Worm (Caenorhabditis elegans) whole organism, early embryonic: Measurements from ENCODE around the gene unc-18.

Source experiments
- B0310.2 ChIP-seq: sonication (generic microtip); optimal IDR thresholded peaks from 2 replicates; lab custom pipeline; 2016; ENCODE audit warnings: mild to moderate bottlenecking, missing genetic modification characterization, missing compliant biosample characterization
- F13C5.2 ChIP-seq: sonication (generic microtip); optimal IDR thresholded peaks from 2 replicates; lab custom pipeline; 2017; ENCODE audit warnings: mild to moderate bottlenecking, missing genetic modification characterization, inconsistent platforms, missing compliant biosample characterization
- aly-1 ChIP-seq: sonication (generic microtip); optimal IDR thresholded peaks from 2 replicates; lab custom pipeline; 2016; ENCODE audit warnings: missing genetic modification characterization, missing compliant biosample characterization
- ama-1 ChIP-seq: fragments of 150-350 bp; optimal IDR thresholded peaks from 2 replicates; lab custom pipeline; 2014
- ceh-13 ChIP-seq: fragments of 200-800 bp; sonication (Bioruptor generic); optimal IDR thresholded peaks from 2 replicates; lab custom pipeline; 2018; ENCODE audit warnings: mild to moderate bottlenecking, missing genetic modification characterization, missing compliant biosample characterization
- ceh-36 ChIP-seq: sonication (generic microtip); optimal IDR thresholded peaks from 2 replicates; lab custom pipeline; 2016; ENCODE audit warnings: missing genetic modification characterization, inconsistent platforms, missing compliant biosample characterization
- ets-7 ChIP-seq: sonication (generic microtip); optimal IDR thresholded peaks from 2 replicates; lab custom pipeline; 2016; ENCODE audit warnings: missing genotype, missing genetic modification characterization, missing compliant biosample characterization
- flt-1 ChIP-seq: fragments of 200-800 bp; sonication (Bioruptor generic); IDR thresholded peaks from 2 replicates; pipeline ENCODE4 v1.3.6; 2022; ENCODE audit warnings: missing genetic modification characterization, missing compliant biosample characterization
- hmbx-1 ChIP-seq: sonication (generic microtip); optimal IDR thresholded peaks from 2 replicates; lab custom pipeline; 2016; ENCODE audit warnings: mild to moderate bottlenecking, missing genetic modification characterization, missing compliant biosample characterization
- hmg-4 ChIP-seq: fragments of 200-800 bp; sonication (Bioruptor generic); optimal IDR thresholded peaks from 2 replicates; lab custom pipeline; 2018; ENCODE audit warnings: mild to moderate bottlenecking, missing genetic modification characterization, missing compliant biosample characterization
- hnd-1 ChIP-seq: sonication (generic microtip); optimal IDR thresholded peaks from 2 replicates; lab custom pipeline; 2016; ENCODE audit warnings: missing genetic modification characterization, missing compliant biosample characterization
- pes-1 ChIP-seq: fragments of 200-800 bp; sonication (Bioruptor generic); IDR thresholded peaks from 2 replicates; pipeline ENCODE4 v1.3.6; 2022; ENCODE audit warnings: missing genetic modification reagents, missing genetic modification characterization, missing compliant biosample characterization
- scrt-1 ChIP-seq: fragments of 200-800 bp; sonication (Bioruptor generic); IDR thresholded peaks from 2 replicates; pipeline ENCODE4 v1.3.6; 2022; ENCODE audit warnings: missing genetic modification characterization, missing compliant biosample characterization
- sea-1 ChIP-seq: fragments of 200-800 bp; sonication (Bioruptor generic); conservative IDR thresholded peaks from 2 replicates; pipeline ENCODE4 v1.3.6; 2022; ENCODE audit warnings: missing genetic modification characterization, missing compliant biosample characterization
- tbx-11 ChIP-seq: fragments of 200-800 bp; sonication (Bioruptor generic); IDR thresholded peaks from 2 replicates; pipeline ENCODE4 v1.3.6; 2022; ENCODE audit warnings: missing genetic modification characterization, missing compliant biosample characterization
- tbx-37 ChIP-seq: fragments of 200-800 bp; sonication (Bioruptor generic); conservative IDR thresholded peaks from 2 replicates; pipeline ENCODE4 v1.3.6; 2022; ENCODE audit warnings: missing genetic modification reagents, missing genetic modification characterization, missing compliant biosample characterization
- tra-4 ChIP-seq: sonication (generic microtip); optimal IDR thresholded peaks from 2 replicates; lab custom pipeline; 2017; ENCODE audit warnings: missing genetic modification characterization, missing compliant biosample characterization

Gene unc-18

DNA sequence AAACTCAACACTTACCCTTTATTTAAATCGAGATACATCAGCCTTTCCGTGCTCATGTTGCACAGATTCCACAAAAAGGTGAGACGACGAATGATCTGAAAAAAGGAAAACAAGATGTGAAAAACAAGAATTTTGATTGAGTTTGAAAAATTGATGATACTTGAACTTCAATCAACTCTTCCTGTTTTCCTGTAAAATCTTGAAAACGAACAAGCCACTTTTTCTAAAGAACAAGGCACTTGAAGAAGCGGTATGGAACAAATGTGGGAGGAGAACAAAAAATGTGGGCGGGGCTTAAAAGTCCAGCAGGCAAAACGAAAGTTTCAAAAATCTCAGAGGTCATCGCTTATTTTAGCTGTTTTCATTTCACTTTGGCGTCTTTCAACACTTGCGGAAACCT is 24.3 kb downstream of the unc-18 start, which contains the start of gene kvs-1:
Gene kvs-1 (minus strand): TSS at position 101 of the 400 bp plus-strand sequence.
- TF ChIP-seq hmbx-1 (tag; lab: Kevin White, UChicago) (no peak), flt-1 (no peak), scrt-1 (GFP tag; lab: Robert Waterston, UW) (no peak), tra-4 (tag; lab: Kevin White, UChicago) (no peak), ets-7 (no peak), ceh-36 (no peak), ama-1 (lab: Kevin White, UChicago) (no peak), pes-1 (GFP tag; lab: Robert Waterston, UW) (no peak), hmg-4 (no peak), B0310.2 (no peak), hnd-1 (tag; lab: Kevin White, UChicago) (no peak)

DNA sequence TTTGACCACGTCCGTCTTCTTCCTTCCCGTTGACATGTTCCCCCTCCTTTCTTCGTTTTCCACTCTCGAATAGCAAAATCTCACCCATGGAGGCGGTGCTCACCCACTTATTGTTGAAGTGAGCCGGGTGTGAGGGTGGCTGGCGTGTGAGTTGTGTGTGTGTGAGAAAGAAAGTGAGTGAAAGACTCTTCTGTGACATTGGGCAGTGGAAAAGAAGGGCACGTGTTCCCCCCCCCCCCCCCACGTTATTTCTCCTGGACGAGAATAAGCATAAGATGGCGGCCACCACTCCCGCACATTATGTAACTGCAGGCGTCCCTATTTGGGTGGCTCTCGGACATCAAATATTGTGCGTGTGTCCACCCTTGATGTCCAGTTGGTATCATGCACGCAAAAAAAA is 27.5 kb downstream of the unc-18 start:
- TF ChIP-seq B0310.2 (peak; percentile 37), pes-1 (GFP tag; lab: Robert Waterston, UW) (no peak; the same call in 1 of the 2 replicates)

- TF ChIP-seq ets-7 (no peak), hnd-1 (tag; lab: Kevin White, UChicago) (no peak), ceh-36 (no peak), scrt-1 (GFP tag; lab: Robert Waterston, UW) (no peak), flt-1 (no peak), hmg-4 (no peak), F13C5.2 (tag; lab: Kevin White, UChicago) (no peak), B0310.2 (no peak), tra-4 (tag; lab: Kevin White, UChicago) (no peak), ceh-13 (GFP tag; lab: Kevin White, UChicago) (no peak), tbx-11 (GFP tag; lab: Robert Waterston, UW) (no peak), pes-1 (GFP tag; lab: Robert Waterston, UW) (no peak), ama-1 (lab: Kevin White, UChicago) (no peak), aly-1 (no peak), tbx-37 (GFP tag; lab: Robert Waterston, UW) (no peak), hmbx-1 (tag; lab: Kevin White, UChicago) (no peak), sea-1 (GFP tag; lab: Robert Waterston, UW) (no peak)
Observed at ce11 chrX:7710643-7711042, 27.9 kb downstream of the unc-18 start, which contains the start of gene K09F5.4. TSS of gene K09F5.4 (minus strand) at chrX:7710743.

DNA sequence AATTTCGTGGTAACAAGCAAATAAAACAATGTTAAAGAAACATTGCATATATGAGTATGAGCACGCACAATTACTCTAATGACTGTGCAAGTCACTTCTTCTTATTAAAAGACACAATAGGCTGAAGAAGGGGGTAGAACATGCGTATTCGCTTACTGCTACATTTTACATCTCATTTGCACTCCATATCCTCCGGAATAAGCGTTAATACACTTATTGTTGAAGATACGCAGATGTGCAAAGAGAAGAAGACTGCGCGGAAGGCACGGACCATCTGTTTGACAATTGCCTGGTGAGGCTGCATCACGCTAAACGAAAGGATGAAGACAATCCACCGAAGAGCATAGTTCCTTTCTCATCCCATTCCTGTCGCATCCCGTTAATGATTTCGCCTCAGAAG is 30.2 kb downstream of the unc-18 start:
- TF ChIP-seq B0310.2: no peak
- peak; percentile 72 for TF ChIP-seq hmg-4

ce11 chrX:7715463-7715862 is 32.8 kb downstream of the unc-18 start:
- TF ChIP-seq sea-1 (GFP tag; lab: Robert Waterston, UW) (no peak), tbx-37 (GFP tag; lab: Robert Waterston, UW) (no peak), ets-7 (no peak), hmbx-1 (tag; lab: Kevin White, UChicago) (no peak), hnd-1 (tag; lab: Kevin White, UChicago) (no peak), pes-1 (GFP tag; lab: Robert Waterston, UW) (no peak), ceh-36 (no peak), tbx-11 (GFP tag; lab: Robert Waterston, UW) (no peak), hmg-4 (no peak), ama-1 (lab: Kevin White, UChicago) (no peak), aly-1 (no peak), B0310.2 (no peak), tra-4 (tag; lab: Kevin White, UChicago) (no peak), flt-1 (no peak), ceh-13 (GFP tag; lab: Kevin White, UChicago) (no peak)

ce11 chrX:7718972-7719371 is 36.3 kb downstream of the unc-18 start, which contains the start of gene K09F5.6:
TSS of gene K09F5.6 (plus strand) at chrX:7719272.
- TF ChIP-seq hnd-1 (tag; lab: Kevin White, UChicago): no peak
- TF ChIP-seq flt-1: no peak
- TF ChIP-seq aly-1: peak; percentile 23

DNA sequence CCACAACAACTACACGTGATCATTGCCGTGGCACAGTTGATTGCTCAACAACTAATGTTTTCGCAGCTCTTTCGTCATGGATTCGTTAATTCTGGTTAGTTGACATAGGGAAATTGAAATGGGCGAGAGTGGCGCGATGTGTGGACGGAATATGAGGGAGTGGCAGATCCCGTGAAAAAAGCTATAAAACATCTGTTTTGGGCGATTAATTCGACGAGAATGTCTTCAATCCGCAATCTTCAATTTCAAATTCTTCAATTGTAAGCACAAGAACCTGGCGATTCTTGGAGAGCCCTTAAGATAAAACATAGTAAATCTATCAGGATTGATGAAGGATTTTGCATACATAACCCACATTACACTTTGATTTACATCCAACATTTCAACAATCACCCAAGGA is 37.9 kb downstream of the unc-18 start:
- no peak for TF ChIP-seq tra-4 (tag; lab: Kevin White, UChicago)
- TF ChIP-seq tbx-11 (GFP tag; lab: Robert Waterston, UW): no peak
- TF ChIP-seq hmg-4: no peak
- no peak for TF ChIP-seq scrt-1 (GFP tag; lab: Robert Waterston, UW)
- TF ChIP-seq pes-1 (GFP tag; lab: Robert Waterston, UW): no peak
- TF ChIP-seq F13C5.2 (tag; lab: Kevin White, UChicago): no peak
- no peak for TF ChIP-seq flt-1
- no peak for TF ChIP-seq hnd-1 (tag; lab: Kevin White, UChicago)
- TF ChIP-seq ceh-36: no peak
- TF ChIP-seq ama-1 (lab: Kevin White, UChicago): no peak
- TF ChIP-seq aly-1: no peak
- TF ChIP-seq B0310.2: no peak
- no peak for TF ChIP-seq tbx-37 (GFP tag; lab: Robert Waterston, UW)
- TF ChIP-seq ceh-13 (GFP tag; lab: Kevin White, UChicago): no peak
- TF ChIP-seq sea-1 (GFP tag; lab: Robert Waterston, UW): no peak
- TF ChIP-seq hmbx-1 (tag; lab: Kevin White, UChicago): no peak

ce11 chrX:7724099-7724498 is 41.4 kb downstream of the unc-18 start:
- no peak for TF ChIP-seq tbx-37 (GFP tag; lab: Robert Waterston, UW)
- no peak for TF ChIP-seq pes-1 (GFP tag; lab: Robert Waterston, UW)
- no peak for TF ChIP-seq ceh-13 (GFP tag; lab: Kevin White, UChicago)
- no peak for TF ChIP-seq tbx-11 (GFP tag; lab: Robert Waterston, UW)

- no peak for TF ChIP-seq tbx-37 (GFP tag; lab: Robert Waterston, UW)
- no peak for TF ChIP-seq scrt-1 (GFP tag; lab: Robert Waterston, UW)
- no peak for TF ChIP-seq hmbx-1 (tag; lab: Kevin White, UChicago)
- no peak for TF ChIP-seq ets-7
- TF ChIP-seq F13C5.2 (tag; lab: Kevin White, UChicago): no peak
- no peak for TF ChIP-seq tra-4 (tag; lab: Kevin White, UChicago)
- TF ChIP-seq flt-1: no peak
- no peak for TF ChIP-seq pes-1 (GFP tag; lab: Robert Waterston, UW)
- TF ChIP-seq hmg-4: no peak
Observed at ce11 chrX:7725615-7726014, 42.9 kb downstream of the unc-18 start, which contains the start of gene spp-14. TSS of gene spp-14 (plus strand) at chrX:7725979.
